Fruit fly (Drosophila melanogaster): Measurements from ENCODE around the gene CG16952.

CG16952 gene

DNA sequence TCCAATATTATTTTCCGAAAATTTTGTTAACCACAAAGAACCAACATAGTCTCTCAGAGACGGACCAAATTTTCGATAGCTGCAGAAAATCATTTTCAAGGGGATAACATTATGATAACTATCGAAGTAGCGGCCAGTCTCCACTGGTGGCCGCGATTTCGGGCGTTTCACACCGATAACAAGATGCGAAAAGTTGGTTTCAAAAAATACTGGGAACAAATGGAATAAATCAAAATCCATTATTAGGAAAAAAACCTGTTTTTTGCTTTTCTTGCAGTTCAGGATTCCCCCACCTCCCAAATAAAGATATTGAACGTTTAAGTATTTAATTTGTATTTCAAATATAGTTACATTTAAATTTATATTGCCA is 17.2 kb downstream of the CG16952 start, which contains the start of gene tay (continued):
- TF ChIP-seq hbn (GFP tag; IDR thresholded peaks at IDR 0.05; ENCODE audit: partially characterized antibody) (peak; percentile 46), CG18619 (GFP tag; optimal IDR thresholded peaks at IDR 0.05) (no peak), gcm (GFP tag; optimal IDR thresholded peaks at IDR 0.05) (no peak), tna (GFP tag; IDR thresholded peaks at IDR 0.05; ENCODE audit: partially characterized antibody) (peak; percentile 56; the same call in 1 of the 2 replicates), eyg (GFP tag; optimal IDR thresholded peaks at IDR 0.05) (no peak), Side (GFP tag; optimal IDR thresholded peaks at IDR 0.05) (no peak), CG11093 (GFP tag; IDR thresholded peaks at IDR 0.05) (no peak), Dp (GFP tag; optimal IDR thresholded peaks at IDR 0.05) (peak; percentile 6), Hmr (GFP tag; optimal IDR thresholded peaks at IDR 0.05) (no peak), emc (GFP tag; optimal IDR thresholded peaks at IDR 0.05) (no peak), Taf1 (GFP tag; IDR thresholded peaks at IDR 0.05) (no peak), CG12299 (tag; optimal IDR thresholded peaks at IDR 0.05) (peak; percentile 1), croc (GFP tag; conservative IDR thresholded peaks at IDR 0.05) (no peak), org-1 (GFP tag; optimal IDR thresholded peaks at IDR 0.05) (no peak), Med (GFP tag) (peak; percentile 83), crp (GFP tag; optimal IDR thresholded peaks at IDR 0.05) (no peak), gce (GFP tag; IDR thresholded peaks at IDR 0.05) (no peak), ftz-f1 (GFP tag; optimal IDR thresholded peaks at IDR 0.05) (peak; percentile 56), ind (GFP tag; optimal IDR thresholded peaks at IDR 0.05) (no peak), otp (GFP tag; IDR thresholded peaks at IDR 0.05) (no peak), sens (GFP tag) (peak; percentile 80), CG10654 (GFP tag; optimal IDR thresholded peaks at IDR 0.05) (no peak), nerfin-1 (tag; optimal IDR thresholded peaks at IDR 0.05) (no peak), dpn (GFP tag; optimal IDR thresholded peaks at IDR 0.05) (no peak), CG7271 (tag; optimal IDR thresholded peaks at IDR 0.05) (no peak), CG11695 (GFP tag; IDR thresholded peaks at IDR 0.05) (no peak), en (GFP tag; optimal IDR thresholded peaks at IDR 0.05) (no peak), tx (GFP tag; optimal IDR thresholded peaks at IDR 0.05) (no peak), mirr (GFP tag; optimal IDR thresholded peaks at IDR 0.05) (no peak), Max (GFP tag; optimal IDR thresholded peaks at IDR 0.05) (no peak), CG2202 (tag; optimal IDR thresholded peaks at IDR 0.05) (no peak), kah (GFP tag; optimal IDR thresholded peaks at IDR 0.05) (no peak), tio (GFP tag; optimal IDR thresholded peaks at IDR 0.05) (no peak), unpg (GFP tag; optimal IDR thresholded peaks at IDR 0.05) (no peak), CG4820 (GFP tag; optimal IDR thresholded peaks at IDR 0.05) (no peak), Sry-δ (GFP tag; optimal IDR thresholded peaks at IDR 0.05) (peak; percentile 91), CG14050 (GFP tag; IDR thresholded peaks at IDR 0.05) (no peak), Nf-YB (GFP tag; optimal IDR thresholded peaks at IDR 0.05) (no peak), Sry-β (GFP tag; optimal IDR thresholded peaks at IDR 0.05) (no peak), CG12104 (GFP tag; optimal IDR thresholded peaks at IDR 0.05) (no peak), Hr78 (GFP tag; optimal IDR thresholded peaks at IDR 0.05) (peak in 1 of 2 experiments; percentile 66), ara (GFP tag; IDR thresholded peaks at IDR 0.05) (no peak), pros (GFP tag; optimal IDR thresholded peaks at IDR 0.05) (no peak), Hr3 (GFP tag; optimal IDR thresholded peaks at IDR 0.05) (no peak), chinmo (GFP tag; IDR thresholded peaks at IDR 0.05; ENCODE audit: partially characterized antibody) (0 out of 4 replicates have a peak, but pooled peaks have one; percentile 41), klu (GFP tag; IDR thresholded peaks at IDR 0.05) (no peak), CG13287 (GFP tag; IDR thresholded peaks at IDR 0.05; ENCODE audit: partially characterized antibody) (peak; percentile 54), D19A (tag; optimal IDR thresholded peaks at IDR 0.05) (no peak), ewg (GFP tag; optimal IDR thresholded peaks at IDR 0.05) (no peak), oc (tag; optimal IDR thresholded peaks at IDR 0.05) (no peak), Nf-YC (tag; optimal IDR thresholded peaks at IDR 0.05) (no peak)

Data from whole organism, embryonic.